Fruit fly (Drosophila melanogaster) S2 (cell line): Measurements from ENCODE around the gene fit.

Experiments
- CG8478 ChIP-seq: fragments of >200 bp; optimal IDR thresholded peaks from 2 replicates; lab custom pipeline; 2018
- CTCF ChIP-seq, 2 experiments: fragments of >200 bp; optimal IDR thresholded peaks; 2 replicates each; lab custom pipeline; 2018

DNA sequence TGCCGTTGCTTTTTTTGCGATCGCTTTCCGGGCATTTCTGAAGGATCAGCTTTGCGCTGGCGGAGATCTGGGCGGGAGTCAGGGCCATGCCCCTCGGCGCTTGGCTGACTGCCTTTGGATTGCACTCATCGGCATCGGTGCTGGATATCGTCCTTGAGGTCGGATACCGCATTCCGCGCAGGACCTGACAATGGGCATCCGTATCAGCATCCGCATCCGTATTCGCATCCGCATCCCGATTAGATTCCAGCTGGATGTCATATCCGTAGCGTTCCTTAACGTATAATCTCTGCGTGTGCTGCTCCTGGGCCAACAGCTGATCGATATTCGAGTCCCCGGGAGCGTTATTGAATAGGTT, 28.8 kb downstream of the fit start:
- TF ChIP-seq CG8478 (lab: Kevin White, UChicago) (no peak), CTCF (optimal IDR thresholded peaks at IDR 0.05; lab: Kevin White, UChicago) (no peak)
